Fruit fly (Drosophila melanogaster) whole organism, embryonic: ENCODE results near the gene ca.

ENCODE experiments used
- Atf6 ChIP-seq: fragments of 200-800 bp; sonication (Bioruptor generic); IDR thresholded peaks from 2 replicates; pipeline ENCODE4 v1.3.6; 2022; ENCODE audit warnings: missing biosample characterization, missing genetic modification characterization
- Bgb ChIP-seq: fragments of 200-800 bp; sonication (Bioruptor generic); IDR thresholded peaks from 2 replicates; pipeline ENCODE4 v1.3.6; 2022; ENCODE audit warnings: missing biosample characterization, missing genetic modification characterization; ENCODE audit not compliant: partially characterized antibody
- CG11696 ChIP-seq: fragments of 200-800 bp; sonication (Bioruptor generic); IDR thresholded peaks from 2 replicates; pipeline ENCODE4 v1.3.6; 2022; ENCODE audit warnings: missing biosample characterization, missing genetic modification characterization
- CG13424 ChIP-seq: fragments of 200-800 bp; sonication (Bioruptor generic); optimal IDR thresholded peaks from 2 replicates; lab custom pipeline; 2019; ENCODE audit warnings: missing biosample characterization, mild to moderate bottlenecking, missing genetic modification characterization, moderate library complexity
- CG14014 ChIP-seq: fragments of 200-800 bp; sonication (Bioruptor generic); IDR thresholded peaks from 2 replicates; pipeline ENCODE4 v1.3.6; 2022; ENCODE audit warnings: missing biosample characterization, missing genetic modification characterization
- CG14667 ChIP-seq: fragments of 200-800 bp; sonication (Bioruptor generic); IDR thresholded peaks from 2 replicates; pipeline ENCODE4 v1.3.6; 2022; ENCODE audit warnings: missing biosample characterization, missing genetic modification characterization
- CG14710 ChIP-seq: fragments of 200-800 bp; sonication (Bioruptor generic); optimal IDR thresholded peaks from 3 replicates; lab custom pipeline; 2019; ENCODE audit warnings: missing biosample characterization, mild to moderate bottlenecking, missing genetic modification characterization, moderate library complexity
- CG30403 ChIP-seq: fragments of 200-800 bp; sonication (Bioruptor generic); optimal IDR thresholded peaks from 3 replicates; lab custom pipeline; 2016; ENCODE audit warnings: missing biosample characterization, missing genetic modification characterization
- CG34224 ChIP-seq: fragments of 200-800 bp; sonication (Bioruptor generic); IDR thresholded peaks from 3 replicates; pipeline ENCODE4 v1.3.6; 2022; ENCODE audit warnings: missing biosample characterization, missing genetic modification characterization; ENCODE audit not compliant: partially characterized antibody
- CG3847 ChIP-seq: fragments of 200-800 bp; sonication (Bioruptor generic); IDR thresholded peaks from 2 replicates; pipeline ENCODE4 v1.3.6; 2022; ENCODE audit warnings: missing biosample characterization, missing genetic modification characterization
- CG43689 ChIP-seq: fragments of 200-800 bp; sonication (Bioruptor generic); IDR thresholded peaks from 2 replicates; pipeline ENCODE4 v1.3.6; 2022; ENCODE audit warnings: missing biosample characterization, missing genetic modification characterization
- CG4617 ChIP-seq: fragments of 200-800 bp; sonication (Bioruptor generic); optimal IDR thresholded peaks from 3 replicates; lab custom pipeline; 2016; ENCODE audit warnings: missing biosample characterization, missing genetic modification characterization, borderline replicate concordance
- CG7963 ChIP-seq: fragments of 200-800 bp; sonication (Bioruptor generic); IDR thresholded peaks from 3 replicates; pipeline ENCODE4 v1.3.6; 2022; ENCODE audit warnings: missing biosample characterization, missing genetic modification characterization; ENCODE audit not compliant: partially characterized antibody
- CG9215 ChIP-seq: fragments of 200-800 bp; sonication (Bioruptor generic); IDR thresholded peaks from 2 replicates; pipeline ENCODE4 v1.3.6; 2022; ENCODE audit warnings: missing biosample characterization, missing genetic modification characterization
- CG9876 ChIP-seq: fragments of 200-800 bp; sonication (Bioruptor generic); optimal IDR thresholded peaks from 2 replicates; lab custom pipeline; 2016; ENCODE audit warnings: missing biosample characterization, missing genetic modification characterization
- CoRest ChIP-seq: fragments of 200-800 bp; sonication (Bioruptor generic); optimal IDR thresholded peaks from 3 replicates; lab custom pipeline; 2018; ENCODE audit warnings: missing biosample characterization, mild to moderate bottlenecking, missing genetic modification characterization, moderate library complexity
- Dip3 ChIP-seq: fragments of 200-800 bp; sonication (Bioruptor generic); optimal IDR thresholded peaks from 3 replicates; lab custom pipeline; 2016; ENCODE audit warnings: missing biosample characterization, missing genetic modification characterization
- Dll ChIP-seq: fragments of 200-800 bp; sonication (Bioruptor generic); IDR thresholded peaks from 4 replicates; pipeline ENCODE4 v1.3.6; 2022; ENCODE audit warnings: missing biosample characterization, missing genetic modification characterization; ENCODE audit not compliant: partially characterized antibody
- Doc3 ChIP-seq: fragments of 200-800 bp; sonication (Bioruptor generic); IDR thresholded peaks from 3 replicates; pipeline ENCODE4 v1.3.6; 2022; ENCODE audit warnings: missing biosample characterization, missing genetic modification characterization; ENCODE audit not compliant: partially characterized antibody
- Dref ChIP-seq: fragments of 200-800 bp; sonication (Bioruptor generic); IDR thresholded peaks from 2 replicates; pipeline ENCODE4 v1.3.6; 2022; ENCODE audit warnings: missing biosample characterization, missing genetic modification characterization
- Drgx ChIP-seq: fragments of 200-800 bp; sonication (Bioruptor generic); IDR thresholded peaks from 2 replicates; pipeline ENCODE4 v1.3.6; 2022; ENCODE audit warnings: missing biosample characterization, missing genetic modification characterization
- E2f2 ChIP-seq: fragments of 200-800 bp; sonication (Bioruptor generic); IDR thresholded peaks from 2 replicates; pipeline ENCODE4 v1.3.6; 2022; ENCODE audit warnings: missing biosample characterization, missing genetic modification characterization
- Elba2 ChIP-seq: fragments of 200-800 bp; sonication (Bioruptor generic); optimal IDR thresholded peaks from 3 replicates; lab custom pipeline; 2016; ENCODE audit warnings: missing biosample characterization, missing genetic modification characterization
- Ets97D ChIP-seq: fragments of 200-800 bp; sonication (Bioruptor generic); optimal IDR thresholded peaks from 3 replicates; lab custom pipeline; 2016; ENCODE audit warnings: missing biosample characterization, missing genetic modification characterization
- Hr39 ChIP-seq: fragments of >200 bp; optimal IDR thresholded peaks from 2 replicates; lab custom pipeline; 2017
- MESR4 ChIP-seq: fragments of 200-800 bp; sonication (Bioruptor generic); optimal IDR thresholded peaks from 2 replicates; lab custom pipeline; 2018; ENCODE audit warnings: missing biosample characterization, mild to moderate bottlenecking, missing genetic modification characterization, moderate library complexity
- MTF-1 ChIP-seq: fragments of 200-800 bp; sonication (Bioruptor generic); optimal IDR thresholded peaks from 2 replicates; lab custom pipeline; 2018; ENCODE audit warnings: missing biosample characterization, mild to moderate bottlenecking, missing genetic modification characterization, borderline replicate concordance
- Med ChIP-seq: fragments of 200-800 bp; sonication (Bioruptor generic); peaks from one replicate; lab custom pipeline; 2016; ENCODE audit warnings: missing biosample characterization, missing genetic modification characterization, mild to moderate bottlenecking, inconsistent platforms, moderate library complexity
- NK7.1 ChIP-seq: fragments of 200-800 bp; sonication (Bioruptor generic); optimal IDR thresholded peaks from 3 replicates; lab custom pipeline; 2016; ENCODE audit warnings: missing biosample characterization, missing genetic modification characterization
- Opbp ChIP-seq: fragments of 200-800 bp; sonication (Bioruptor generic); IDR thresholded peaks from 3 replicates; pipeline ENCODE4 v1.3.6; 2022; ENCODE audit warnings: missing biosample characterization, missing genetic modification characterization; ENCODE audit not compliant: partially characterized antibody
- Poxn ChIP-seq: fragments of 200-800 bp; sonication (Bioruptor generic); IDR thresholded peaks from 2 replicates; pipeline ENCODE4 v1.3.6; 2022; ENCODE audit warnings: missing biosample characterization, missing genetic modification characterization
- Side ChIP-seq: fragments of 200-800 bp; sonication (Bioruptor generic); optimal IDR thresholded peaks from 2 replicates; lab custom pipeline; 2016; ENCODE audit warnings: missing biosample characterization, missing genetic modification characterization
- YL-1 ChIP-seq: fragments of 200-800 bp; sonication (Bioruptor generic); optimal IDR thresholded peaks from 3 replicates; lab custom pipeline; 2017; ENCODE audit warnings: missing biosample characterization, mild to moderate bottlenecking, missing genetic modification characterization
- amos ChIP-seq: fragments of 200-800 bp; sonication (Bioruptor generic); IDR thresholded peaks from 2 replicates; pipeline ENCODE4 v1.3.6; 2022; ENCODE audit warnings: missing biosample characterization, missing genetic modification characterization; ENCODE audit not compliant: partially characterized antibody
- bsh ChIP-seq, 2 experiments: fragments of 200-800 bp; sonication (Bioruptor generic); optimal IDR thresholded peaks; 2 replicates each; lab custom pipeline; 2017 to 2018; ENCODE audit warnings: mild to moderate bottlenecking in 2 of 2, missing biosample characterization in 2 of 2, missing genetic modification characterization in 2 of 2, moderate library complexity in 1 of 2
- dimm ChIP-seq: fragments of 200-800 bp; sonication (Bioruptor generic); IDR thresholded peaks from 2 replicates; pipeline ENCODE4 v1.3.6; 2022; ENCODE audit warnings: missing biosample characterization, missing genetic modification characterization
- dm ChIP-seq: fragments of 200-800 bp; sonication (Bioruptor generic); optimal IDR thresholded peaks from 3 replicates; lab custom pipeline; 2016; ENCODE audit warnings: missing biosample characterization, missing genetic modification characterization
- gfzf ChIP-seq: fragments of 200-800 bp; sonication (Bioruptor generic); optimal IDR thresholded peaks from 2 replicates; lab custom pipeline; 2016; ENCODE audit warnings: missing biosample characterization, mild to moderate bottlenecking, missing genetic modification characterization, moderate library complexity
- insv ChIP-seq, 2 experiments: fragments of 200-800 bp; sonication (Bioruptor generic); optimal IDR thresholded peaks; 3 replicates each; lab custom pipeline; 2016 to 2018; ENCODE audit warnings: missing biosample characterization in 2 of 2, missing genetic modification characterization in 2 of 2
- inv ChIP-seq: fragments of 200-800 bp; sonication (Bioruptor generic); IDR thresholded peaks from 2 replicates; pipeline ENCODE4 v1.3.6; 2022; ENCODE audit warnings: missing biosample characterization, missing genetic modification characterization; ENCODE audit not compliant: partially characterized antibody
- sens ChIP-seq: fragments of 200-800 bp; sonication (Bioruptor generic); peaks from one replicate; lab custom pipeline; 2016; ENCODE audit warnings: missing biosample characterization, missing genetic modification characterization
- stwl ChIP-seq: fragments of 200-800 bp; sonication (Bioruptor generic); optimal IDR thresholded peaks from 3 replicates; lab custom pipeline; 2018; ENCODE audit warnings: missing biosample characterization, mild to moderate bottlenecking, missing genetic modification characterization, moderate library complexity
- tna ChIP-seq: fragments of 200-800 bp; sonication (Bioruptor generic); IDR thresholded peaks from 2 replicates; pipeline ENCODE4 v1.3.6; 2022; ENCODE audit warnings: missing biosample characterization, missing genetic modification characterization; ENCODE audit not compliant: partially characterized antibody
- trem ChIP-seq: fragments of 200-800 bp; optimal IDR thresholded peaks from 3 replicates; lab custom pipeline; 2019; ENCODE audit warnings: missing biosample characterization, mild to moderate bottlenecking, missing genetic modification characterization, moderate library complexity
- tx ChIP-seq: fragments of 200-800 bp; sonication (Bioruptor generic); optimal IDR thresholded peaks from 2 replicates; lab custom pipeline; 2016; ENCODE audit warnings: missing biosample characterization, missing genetic modification characterization
- unc-4 ChIP-seq: fragments of 200-800 bp; sonication (Bioruptor generic); IDR thresholded peaks from 2 replicates; pipeline ENCODE4 v1.3.6; 2022; ENCODE audit warnings: missing biosample characterization, missing genetic modification characterization; ENCODE audit not compliant: partially characterized antibody
- vnd ChIP-seq: fragments of 200-800 bp; sonication (Bioruptor generic); IDR thresholded peaks from 3 replicates; pipeline ENCODE4 v1.3.6; 2022; ENCODE audit warnings: missing biosample characterization, missing genetic modification characterization; ENCODE audit not compliant: partially characterized antibody
- zen2 ChIP-seq: fragments of 200-800 bp; sonication (Bioruptor generic); IDR thresholded peaks from 3 replicates; pipeline ENCODE4 v1.3.6; 2022; ENCODE audit warnings: missing biosample characterization, missing genetic modification characterization; ENCODE audit not compliant: partially characterized antibody

The ca gene

DNA sequence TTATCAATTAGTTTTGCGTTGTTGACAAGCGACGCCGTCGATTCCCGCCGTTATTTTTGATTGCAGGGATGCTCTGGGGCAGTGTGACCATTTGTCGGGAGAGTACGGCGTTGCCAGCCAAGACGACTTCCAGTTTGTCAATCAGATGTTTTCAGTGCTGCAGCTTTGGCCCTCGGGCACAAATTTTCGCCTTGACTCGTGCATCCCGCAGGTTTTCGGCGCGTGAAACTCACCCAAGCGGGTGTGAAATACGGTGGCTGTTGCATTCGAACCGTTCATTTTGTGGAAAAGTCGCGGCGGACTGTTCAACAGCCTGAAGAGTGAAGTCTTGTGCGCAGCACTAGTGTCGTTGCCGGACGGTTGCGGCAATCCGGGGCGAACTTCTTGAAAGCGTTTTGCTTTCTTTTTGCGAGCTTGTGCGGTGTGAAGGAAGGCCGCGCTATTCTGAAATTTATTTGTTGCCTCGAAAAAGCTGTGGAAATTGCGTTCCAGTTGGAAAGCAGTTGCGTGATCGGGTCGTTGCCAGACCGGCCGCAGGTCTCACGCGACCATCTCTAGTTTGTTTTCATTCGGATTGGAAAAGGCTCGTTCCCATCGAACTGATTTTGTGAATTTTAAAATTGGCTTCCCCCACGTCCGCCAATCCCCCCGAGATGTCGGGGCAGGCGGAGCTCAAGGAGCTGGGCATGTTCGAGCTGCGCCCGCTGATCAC lies at the start of gene ca, which contains the start of gene ncd (continued):
- TF ChIP-seq Poxn (GFP tag; lab: Robert Waterston, UW) (no peak), insv (GFP tag; optimal IDR thresholded peaks at IDR 0.05; lab: Kevin White, UChicago) (peak; percentile 46 to 95), Dref (GFP tag; lab: Robert Waterston, UW) (peak; percentile 49), trem (peak; percentile 12), CG7963 (GFP tag; lab: Robert Waterston, UW) (peak; percentile 61; the same call in 1 of the 3 replicates), NK7.1 (no peak), MTF-1 (no peak), YL-1 (GFP tag; lab: Kevin White, UChicago) (peak; percentile 92), Side (GFP tag; lab: Kevin White, UChicago) (peak; percentile 3), Elba2 (GFP tag; lab: Kevin White, UChicago) (peak; percentile 82), Bgb (GFP tag; lab: Robert Waterston, UW) (peak; percentile 77), CG13424 (no peak), tna (peak; percentile 29; the same call in 1 of the 2 replicates), Dll (GFP tag; lab: Robert Waterston, UW) (peak; percentile 74), sens (GFP tag; lab: Kevin White, UChicago) (peak; percentile 47), CG43689 (GFP tag; lab: Robert Waterston, UW) (no peak), tx (GFP tag; lab: Kevin White, UChicago) (no peak), CG14667 (GFP tag; lab: Robert Waterston, UW) (no peak), CG34224 (GFP tag; lab: Robert Waterston, UW) (peak; percentile 58), Atf6 (GFP tag; lab: Robert Waterston, UW) (no peak), gfzf (GFP tag; lab: Kevin White, UChicago) (peak; percentile 59), bsh (GFP tag; optimal IDR thresholded peaks at IDR 0.05; lab: Kevin White, UChicago) (no peak), Doc3 (0 out of 3 replicates have a peak, but pooled peaks have one; percentile 42), CG9876 (no peak), dimm (GFP tag; lab: Robert Waterston, UW) (no peak), Med (GFP tag; lab: Kevin White, UChicago) (peak; percentile 63), dm (GFP tag; lab: Kevin White, UChicago) (peak; percentile 34), Dip3 (GFP tag; lab: Kevin White, UChicago) (peak; percentile 6), unc-4 (GFP tag; lab: Robert Waterston, UW) (peak; percentile 71), Opbp (GFP tag; lab: Robert Waterston, UW) (peak; percentile 62), amos (GFP tag; lab: Robert Waterston, UW) (peak; percentile 80), inv (peak; percentile 70), CoRest (peak; percentile 20), CG14014 (GFP tag; lab: Robert Waterston, UW) (no peak), CG30403 (GFP tag; lab: Kevin White, UChicago) (no peak), E2f2 (GFP tag; lab: Robert Waterston, UW) (peak; percentile 85), Hr39 (lab: Kevin White, UChicago) (no peak), CG3847 (GFP tag; lab: Robert Waterston, UW) (peak; percentile 38; the same call in 1 of the 2 replicates), CG14710 (peak; percentile 50), Ets97D (GFP tag; lab: Kevin White, UChicago) (peak; percentile 46), stwl (tag; lab: Kevin White, UChicago) (no peak), CG9215 (peak; percentile 80), vnd (GFP tag; lab: Robert Waterston, UW) (peak; percentile 34; the same call in 1 of the 3 replicates), zen2 (GFP tag; lab: Robert Waterston, UW) (peak; percentile 54; the same call in 2 of the 3 replicates), CG4617 (peak; percentile 95), CG11696 (GFP tag; lab: Robert Waterston, UW) (no peak), MESR4 (GFP tag; lab: Kevin White, UChicago) (peak; percentile 48), Drgx (GFP tag; lab: Robert Waterston, UW) (no peak)
